Worm (Caenorhabditis elegans) whole organism, young adult: ENCODE measurements around the gene prp-21.

Experiments used
- F37B4.10 ChIP-seq: fragments of 200-800 bp; sonication (Bioruptor generic); IDR thresholded peaks from 2 replicates; pipeline ENCODE4 v1.3.6; 2022; ENCODE audit warnings: missing genetic modification characterization, missing compliant biosample characterization
- K11D2.4 ChIP-seq: fragments of 200-800 bp; sonication (Bioruptor generic); IDR thresholded peaks from 2 replicates; pipeline ENCODE4 v1.3.6; 2022; ENCODE audit warnings: missing genetic modification reagents, missing genetic modification characterization, missing compliant biosample characterization
- ama-1 ChIP-seq, 3 experiments: fragments of 150-350 bp in 1 of 3; sonication (generic microtip) in 2 of 3; optimal IDR thresholded peaks; 2 replicates each; lab custom pipeline; 2014 to 2018; ENCODE audit warnings: missing biosample characterization in 2 of 3, missing genetic modification characterization in 2 of 3, missing genetic modification reagents in 2 of 3
- atf-7 ChIP-seq: sonication (generic microtip); optimal IDR thresholded peaks from 2 replicates; lab custom pipeline; 2017; ENCODE audit warnings: mild to moderate bottlenecking, missing genetic modification characterization, missing compliant biosample characterization
- bed-1 ChIP-seq: fragments of 200-800 bp; sonication (Bioruptor generic); IDR thresholded peaks from 2 replicates; pipeline ENCODE4 v1.3.6; 2022; ENCODE audit warnings: missing genetic modification reagents, missing genetic modification characterization, missing compliant biosample characterization
- dpff-1 ChIP-seq: sonication (generic microtip); optimal IDR thresholded peaks from 2 replicates; lab custom pipeline; 2017; ENCODE audit warnings: mild to moderate bottlenecking, missing genetic modification characterization, missing compliant biosample characterization
- dpl-1 ChIP-seq: fragments of 150-350 bp; optimal IDR thresholded peaks from 2 replicates; lab custom pipeline; 2014; ENCODE audit warnings: missing biosample characterization, missing genetic modification reagents, missing genetic modification characterization
- let-607 ChIP-seq, 2 experiments: fragments of 200-800 bp in 1 of 2; sonication (Bioruptor generic) in 1 of 2; sonication (generic microtip) in 1 of 2; optimal IDR thresholded peaks; 2 replicates each; lab custom pipeline; 2016 to 2018; ENCODE audit warnings: mild to moderate bottlenecking in 2 of 2, missing compliant biosample characterization in 2 of 2, missing genetic modification characterization in 2 of 2, moderate library complexity in 2 of 2, missing genotype in 1 of 2
- lsl-1 ChIP-seq: fragments of 200-800 bp; sonication (Bioruptor generic); optimal IDR thresholded peaks from 2 replicates; lab custom pipeline; 2018; ENCODE audit warnings: mild to moderate bottlenecking, missing genetic modification characterization, moderate library complexity, missing compliant biosample characterization
- nfya-2 ChIP-seq: fragments of 200-800 bp; sonication (Bioruptor generic); IDR thresholded peaks from 2 replicates; pipeline ENCODE4 v1.3.6; 2022; ENCODE audit warnings: missing genetic modification reagents, missing genetic modification characterization, missing compliant biosample characterization
- snpc-1.3 ChIP-seq: sonication (generic microtip); optimal IDR thresholded peaks from 2 replicates; lab custom pipeline; 2017; ENCODE audit warnings: missing genetic modification characterization, mild to moderate bottlenecking, missing compliant biosample characterization, antibody characterized with exemption, moderate library complexity, missing genotype, missing genetic modification reagents; ENCODE audit not compliant: insufficient read depth
- unc-62 ChIP-seq: fragments of 150-350 bp; optimal IDR thresholded peaks from 2 replicates; lab custom pipeline; 2014; ENCODE audit warnings: missing biosample characterization, missing genetic modification reagents, missing genetic modification characterization

ce11 chrII:456371-456770, 28.3 kb upstream of the prp-21 start:
- no peak for TF ChIP-seq K11D2.4
- no peak for TF ChIP-seq atf-7 (tag; lab: Kevin White, UChicago)
- TF ChIP-seq dpff-1 (tag; lab: Kevin White, UChicago) = no peak
- TF ChIP-seq nfya-2 = no peak
- no peak for TF ChIP-seq let-607 (tag; optimal IDR thresholded peaks at IDR 0.05; lab: Kevin White, UChicago)
- no peak for TF ChIP-seq unc-62 (GFP tag; lab: Kevin White, UChicago)
- no peak for TF ChIP-seq bed-1
- TF ChIP-seq F37B4.10 (GFP tag; lab: Robert Waterston, UW) = no peak
- TF ChIP-seq dpl-1 (GFP tag; lab: Kevin White, UChicago) = no peak
- TF ChIP-seq snpc-1.3 (tag; lab: Kevin White, UChicago) = no peak
- TF ChIP-seq lsl-1 (GFP tag; lab: Kevin White, UChicago) = peak; percentile 0
- no peak for TF ChIP-seq ama-1 (optimal IDR thresholded peaks at IDR 0.05; lab: Kevin White, UChicago)
- no peak for TF ChIP-seq ama-1 (GFP tag; optimal IDR thresholded peaks at IDR 0.05; lab: Kevin White, UChicago)
